Worm (Caenorhabditis elegans): ENCODE data around the gene stau-1.

The stau-1 gene

DNA sequence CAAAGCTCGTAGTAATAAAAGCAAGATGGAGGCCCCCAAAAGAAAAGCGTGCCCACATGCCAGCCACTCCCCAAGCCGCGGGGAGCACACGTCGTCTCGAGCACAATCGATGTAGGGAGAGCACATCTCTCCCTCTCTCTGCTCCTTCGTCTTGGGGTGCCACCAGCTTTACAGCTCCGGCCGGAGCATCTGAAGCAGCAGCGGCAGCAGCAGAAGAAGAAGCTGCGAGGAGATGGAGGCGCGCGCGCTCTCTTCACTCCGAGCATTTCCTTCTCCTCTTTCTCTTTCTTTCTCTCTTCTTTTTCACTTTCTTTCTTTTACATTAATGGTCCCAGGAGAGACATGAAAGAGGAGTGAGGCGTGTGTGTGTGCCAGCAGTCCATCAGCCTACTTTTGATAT lies 29.0 kb upstream of the stau-1 start (continued):
- TF ChIP-seq madf-3 (GFP tag; IDR thresholded peaks at IDR 0.05) (no peak), madf-6 (GFP tag; IDR thresholded peaks at IDR 0.05) (no peak), nhr-120 (GFP tag; IDR thresholded peaks at IDR 0.05) (no peak), die-1 (tag; optimal IDR thresholded peaks at IDR 0.05) (no peak), B0035.1 (tag; optimal IDR thresholded peaks at IDR 0.05) (no peak), ztf-26 (tag; optimal IDR thresholded peaks at IDR 0.05) (no peak), let-607 (tag; optimal IDR thresholded peaks at IDR 0.05) (no peak), rpc-1 (optimal IDR thresholded peaks at IDR 0.05) (no peak), rpc-1 (tag; optimal IDR thresholded peaks at IDR 0.05) (no peak), let-526 (GFP tag; IDR thresholded peaks at IDR 0.05) (no peak), K11D2.4 (GFP tag; IDR thresholded peaks at IDR 0.05) (peak; percentile 50; the same call in 1 of the 2 replicates), lin-35 (GFP tag; optimal IDR thresholded peaks at IDR 0.05) (no peak), F10E7.11 (tag; optimal IDR thresholded peaks at IDR 0.05) (peak; percentile 28), zfh-2 (GFP tag; conservative IDR thresholded peaks at IDR 0.05) (peak; percentile 98), tbp1 (GFP tag; optimal IDR thresholded peaks at IDR 0.05) (no peak), sptf-2 (GFP tag; optimal IDR thresholded peaks at IDR 0.05) (no peak), lin-54 (GFP tag; optimal IDR thresholded peaks at IDR 0.05) (no peak), D2030.7 (GFP tag; IDR thresholded peaks at IDR 0.05) (no peak), chd-7 (tag; optimal IDR thresholded peaks at IDR 0.05) (peak; percentile 63), snpc-1.3 (tag; optimal IDR thresholded peaks at IDR 0.05; ENCODE audit: insufficient read depth) (no peak), repo-1 (tag; optimal IDR thresholded peaks at IDR 0.05) (no peak), ceh-40 (GFP tag; IDR thresholded peaks at IDR 0.05) (no peak), F49E8.2 (tag; optimal IDR thresholded peaks at IDR 0.05; ENCODE audit: insufficient read depth) (no peak), egl-18 (GFP tag; IDR thresholded peaks at IDR 0.05) (no peak), cebp-2 (GFP tag; IDR thresholded peaks at IDR 0.05) (no peak), hrde-1 (tag; optimal IDR thresholded peaks at IDR 0.05; ENCODE audit: borderline replicate concordance) (no peak), nfya-1 (tag; optimal IDR thresholded peaks at IDR 0.05; ENCODE audit: borderline replicate concordance, insufficient read depth) (no peak), mxl-1 (tag; optimal IDR thresholded peaks at IDR 0.05) (no peak), egrh-3 (GFP tag; IDR thresholded peaks at IDR 0.05) (peak; percentile 92), tlf-1 (GFP tag; optimal IDR thresholded peaks at IDR 0.05) (no peak), mes-4 (tag; optimal IDR thresholded peaks at IDR 0.05) (no peak), Y67H2A.10 (GFP tag; conservative IDR thresholded peaks at IDR 0.05) (no peak), bed-2 (GFP tag; IDR thresholded peaks at IDR 0.05) (no peak), hsf-1 (GFP tag; IDR thresholded peaks at IDR 0.05) (no peak), Y53G8AR.9 (GFP tag; conservative IDR thresholded peaks at IDR 0.05) (no peak)

- TF ChIP-seq zfh-2 (GFP tag; conservative IDR thresholded peaks at IDR 0.05) = peak; percentile 46; the same call in 1 of the 2 replicates
- no peak for TF ChIP-seq nhr-179 (tag; optimal IDR thresholded peaks at IDR 0.05)
- no peak for TF ChIP-seq B0336.3 (GFP tag; IDR thresholded peaks at IDR 0.05)
- no peak for TF ChIP-seq F57A8.1 (GFP tag; optimal IDR thresholded peaks at IDR 0.05)
- TF ChIP-seq madf-3 (GFP tag; IDR thresholded peaks at IDR 0.05) = no peak
Observed at ce11 chrX:1062403-1063073, 27.5 kb upstream of the stau-1 start, which contains the start of gene unc-1. Gene unc-1, minus strand, starts transcription at chrX:1062453.

All from whole organism, young adult.